Worm (Caenorhabditis elegans): ENCODE measurements around the gene C05C10.8.
A peak's percentile ranks its signal among the peaks of the same experiment; 100 is the strongest.

Gene C05C10.8

DNA sequence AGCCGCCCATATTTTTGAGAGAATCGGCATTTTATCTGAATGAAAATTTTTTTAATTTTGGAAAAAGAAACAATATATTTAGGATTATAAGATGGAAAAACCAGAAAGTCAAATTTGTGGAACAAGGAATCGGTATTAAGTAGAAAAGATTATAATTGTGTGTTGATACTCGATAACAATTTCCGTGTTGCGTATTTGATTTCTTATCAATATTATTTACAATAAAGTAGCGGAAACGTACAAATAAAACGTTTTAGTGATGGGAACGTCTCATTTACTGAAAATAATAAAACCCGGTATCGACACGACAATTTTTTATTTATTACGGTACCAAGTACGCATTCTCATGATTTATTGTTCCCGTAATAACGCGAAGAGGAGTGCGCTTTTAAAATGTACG lies 19.1 kb upstream of the C05C10.8 start, which contains the start of gene C05C10.3:
Gene C05C10.3, minus strand, starts transcription at position 35 of the 400 bp plus-strand sequence.
- TF ChIP-seq ztf-1 (GFP tag; conservative IDR thresholded peaks at IDR 0.05) (no peak), ztf-11 (tag; optimal IDR thresholded peaks at IDR 0.05) (no peak), snpc-4 (tag; optimal IDR thresholded peaks at IDR 0.05) (no peak), sem-4 (tag; optimal IDR thresholded peaks at IDR 0.05) (no peak), blmp-1 (tag; optimal IDR thresholded peaks at IDR 0.05; ENCODE audit: insufficient read depth) (no peak), mbf-1 (tag; optimal IDR thresholded peaks at IDR 0.05) (no peak), nhr-237 (tag; optimal IDR thresholded peaks at IDR 0.05) (no peak), unc-55 (GFP tag; optimal IDR thresholded peaks at IDR 0.05) (no peak), crh-2 (tag; optimal IDR thresholded peaks at IDR 0.05) (no peak), nhr-77 (tag; optimal IDR thresholded peaks at IDR 0.05) (no peak)

DNA sequence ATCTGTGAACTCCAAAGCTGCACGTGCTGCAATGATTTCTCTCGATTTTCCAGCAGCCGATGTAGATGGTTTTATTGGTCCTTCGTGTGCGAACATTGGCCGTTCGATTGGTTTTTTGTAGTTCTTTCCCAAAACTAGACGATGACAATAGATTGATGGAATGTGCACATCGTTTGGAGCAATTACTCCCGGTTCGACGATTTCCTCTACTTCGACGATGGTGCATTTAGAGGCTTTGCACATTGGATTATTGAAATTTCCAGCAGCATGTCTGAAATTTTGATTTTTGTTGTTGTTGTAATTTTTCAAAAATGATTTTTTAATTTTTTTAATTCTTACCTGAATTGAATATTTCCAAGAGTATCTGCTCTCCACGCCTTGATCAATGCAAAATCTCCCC lies 17.9 kb upstream of the C05C10.8 start:
- TF ChIP-seq snpc-4 (tag; optimal IDR thresholded peaks at IDR 0.05) (no peak), lin-13 (GFP tag; optimal IDR thresholded peaks at IDR 0.05) (peak; percentile 17)

DNA sequence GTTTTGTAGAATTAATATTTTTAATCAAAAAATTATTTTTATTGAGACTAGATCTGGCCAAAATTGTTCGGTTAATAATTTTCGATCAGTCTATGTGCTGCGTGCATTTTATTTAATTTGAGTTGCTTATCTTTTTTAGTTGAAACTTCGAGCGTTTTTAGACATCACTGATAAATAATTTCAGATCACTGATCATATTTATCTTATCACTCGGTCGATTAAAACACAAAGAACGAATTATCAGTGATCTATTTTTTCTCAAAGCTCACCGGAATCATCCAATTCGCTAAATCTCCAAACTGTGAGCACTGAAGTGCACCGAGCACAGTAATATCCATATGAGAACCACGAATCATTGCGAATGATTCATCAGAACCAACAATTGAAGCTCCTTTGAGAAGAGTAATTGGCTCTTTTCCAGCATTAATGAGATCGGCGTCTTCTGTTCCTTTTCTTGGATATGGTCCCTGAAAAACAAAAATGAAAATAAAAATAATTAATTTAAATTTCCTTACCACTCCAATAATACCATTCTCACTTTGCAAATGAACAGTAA lies 17.3 kb upstream of the C05C10.8 start:
- no peak for TF ChIP-seq ceh-16 (tag; optimal IDR thresholded peaks at IDR 0.05)
- TF ChIP-seq egl-27 (tag; optimal IDR thresholded peaks at IDR 0.05): no peak
- TF ChIP-seq unc-62 (GFP tag; optimal IDR thresholded peaks at IDR 0.05): no peak
- TF ChIP-seq sem-4 (tag; optimal IDR thresholded peaks at IDR 0.05): no peak
- TF ChIP-seq sma-9 (GFP tag; optimal IDR thresholded peaks at IDR 0.05): peak; percentile 32
- no peak for TF ChIP-seq sma-9 (tag; optimal IDR thresholded peaks at IDR 0.05)
- TF ChIP-seq fos-1 (tag; optimal IDR thresholded peaks at IDR 0.05): peak; percentile 43
- no peak for TF ChIP-seq nhr-77 (tag; optimal IDR thresholded peaks at IDR 0.05)
- peak; percentile 47 for TF ChIP-seq crh-2 (tag; optimal IDR thresholded peaks at IDR 0.05)
- no peak for TF ChIP-seq blmp-1 (tag; optimal IDR thresholded peaks at IDR 0.05; ENCODE audit: insufficient read depth)

DNA sequence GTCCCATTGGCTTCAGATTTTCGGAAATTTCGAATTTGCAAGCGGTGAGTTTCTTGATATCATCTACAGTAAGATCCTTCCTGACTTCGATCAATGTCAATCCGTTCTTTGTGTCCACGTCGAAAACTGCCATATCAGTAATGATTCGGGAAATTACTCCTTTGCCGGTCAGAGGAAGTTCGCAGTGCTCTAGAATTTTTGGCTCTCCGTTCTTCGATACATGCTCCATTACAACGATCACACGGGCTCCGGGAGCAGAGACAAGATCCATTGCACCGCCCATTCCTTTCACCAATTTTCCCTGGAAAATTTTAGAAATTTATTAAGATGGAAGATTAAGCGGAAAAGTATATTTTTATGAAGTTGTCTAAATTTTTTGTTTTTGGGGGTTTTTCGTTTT lies 16.8 kb upstream of the C05C10.8 start:
- TF ChIP-seq lin-39 (tag; optimal IDR thresholded peaks at IDR 0.05) (no peak), ztf-11 (tag; optimal IDR thresholded peaks at IDR 0.05) (no peak), ztf-4 (tag; optimal IDR thresholded peaks at IDR 0.05) (no peak), elt-1 (tag; optimal IDR thresholded peaks at IDR 0.05) (no peak)

DNA sequence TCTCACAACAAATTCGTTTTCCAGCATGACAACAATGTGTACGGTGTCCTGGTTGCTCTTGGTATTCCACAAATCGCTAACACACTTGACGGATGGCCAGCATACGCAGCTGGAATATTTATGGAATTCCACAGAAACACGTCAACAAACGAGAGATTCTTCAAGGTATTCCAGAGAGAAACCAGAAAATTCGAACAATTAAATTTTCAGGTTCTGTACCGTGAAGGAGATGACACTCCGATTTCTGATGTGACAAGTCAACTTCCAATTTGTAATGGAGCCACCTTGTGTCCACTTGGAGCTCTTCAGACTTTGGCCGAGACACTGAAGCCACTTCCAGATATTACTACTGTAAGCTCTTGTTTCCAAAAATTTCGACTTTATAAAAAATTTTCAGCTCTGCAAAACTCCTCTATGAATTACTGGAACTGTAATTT lies 16.2 kb upstream of the C05C10.8 start:
- TF ChIP-seq nhr-25 (tag; optimal IDR thresholded peaks at IDR 0.05): peak; percentile 27
- no peak for TF ChIP-seq ceh-82 (tag; optimal IDR thresholded peaks at IDR 0.05)
- TF ChIP-seq nhr-11 (tag; optimal IDR thresholded peaks at IDR 0.05): peak; percentile 49
- TF ChIP-seq nhr-21 (tag; optimal IDR thresholded peaks at IDR 0.05): peak; percentile 14
- TF ChIP-seq nhr-6 (tag; optimal IDR thresholded peaks at IDR 0.05): peak; percentile 44
- peak; percentile 63 for TF ChIP-seq ama-1 (optimal IDR thresholded peaks at IDR 0.05)
- peak; percentile 24 for TF ChIP-seq sma-9 (GFP tag; optimal IDR thresholded peaks at IDR 0.05)
- TF ChIP-seq sma-9 (tag; optimal IDR thresholded peaks at IDR 0.05): no peak
- TF ChIP-seq lin-13 (GFP tag; optimal IDR thresholded peaks at IDR 0.05): peak; percentile 56
- no peak for TF ChIP-seq elt-3 (tag; optimal IDR thresholded peaks at IDR 0.05)
- TF ChIP-seq sma-3 (GFP tag; optimal IDR thresholded peaks at IDR 0.05): peak; percentile 42

DNA sequence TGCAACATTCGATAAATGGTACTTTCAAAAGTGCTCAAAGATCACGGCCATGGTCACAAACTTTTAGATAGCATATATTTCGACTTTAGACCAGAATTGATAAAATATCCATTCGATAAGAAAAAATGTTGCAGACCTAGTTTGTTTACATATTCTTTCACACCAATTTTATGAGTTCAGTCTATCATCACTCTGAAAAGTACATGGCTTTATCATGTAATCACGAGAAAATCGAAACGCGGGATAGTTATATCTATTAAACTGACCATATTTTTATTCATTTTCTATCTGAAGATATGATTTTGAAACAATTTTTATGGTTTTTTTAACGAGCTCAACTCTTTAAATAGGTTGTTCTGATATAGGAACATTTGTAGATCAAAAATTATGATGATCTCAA lies 13.7 kb upstream of the C05C10.8 start, which contains the start of gene pho-11:
Gene pho-11, plus strand, starts transcription at position 374 of the 400 bp plus-strand sequence.
- no peak for TF ChIP-seq F13H6.1 (tag; optimal IDR thresholded peaks at IDR 0.05)
- TF ChIP-seq crh-2 (tag; optimal IDR thresholded peaks at IDR 0.05): no peak
- TF ChIP-seq nhr-129 (tag; optimal IDR thresholded peaks at IDR 0.05): no peak

DNA sequence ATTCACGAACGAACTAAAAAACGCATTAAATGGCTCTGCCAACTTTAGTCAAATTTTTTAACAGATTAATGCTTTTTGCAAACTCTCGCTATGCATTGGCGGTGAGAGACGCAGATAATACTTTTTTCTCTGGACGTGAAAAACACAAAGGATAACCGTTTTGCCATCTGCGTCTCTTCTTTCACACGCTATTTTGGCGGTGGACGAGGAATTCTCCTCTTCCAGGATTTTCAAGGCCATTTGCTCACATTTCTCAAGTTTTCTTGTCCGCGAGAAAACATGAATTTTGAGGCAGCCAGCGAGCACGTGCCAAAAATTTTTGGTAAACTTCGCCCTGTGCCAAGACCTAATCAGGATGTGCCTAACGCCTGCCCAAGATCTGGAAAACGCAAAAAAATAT lies 13.2 kb upstream of the C05C10.8 start:
- TF ChIP-seq sma-3 (GFP tag; optimal IDR thresholded peaks at IDR 0.05): no peak
- TF ChIP-seq sma-9 (GFP tag; optimal IDR thresholded peaks at IDR 0.05): peak; percentile 48
- no peak for TF ChIP-seq sma-9 (tag; optimal IDR thresholded peaks at IDR 0.05)
- TF ChIP-seq nhr-6 (tag; optimal IDR thresholded peaks at IDR 0.05): no peak
- no peak for TF ChIP-seq nhr-23 (tag; optimal IDR thresholded peaks at IDR 0.05)
- TF ChIP-seq sem-4 (tag; optimal IDR thresholded peaks at IDR 0.05): no peak
- TF ChIP-seq lin-13 (GFP tag; optimal IDR thresholded peaks at IDR 0.05): no peak
- no peak for TF ChIP-seq peb-1 (tag; optimal IDR thresholded peaks at IDR 0.05)
- TF ChIP-seq egl-27 (tag; optimal IDR thresholded peaks at IDR 0.05): no peak
- no peak for TF ChIP-seq lin-39 (tag; optimal IDR thresholded peaks at IDR 0.05)
- no peak for TF ChIP-seq Y55F3AM.14 (GFP tag; optimal IDR thresholded peaks at IDR 0.05)
- peak; percentile 43 for TF ChIP-seq nhr-129 (tag; optimal IDR thresholded peaks at IDR 0.05)
- no peak for TF ChIP-seq nhr-77 (tag; optimal IDR thresholded peaks at IDR 0.05)
- no peak for TF ChIP-seq R02D3.7 (tag; optimal IDR thresholded peaks at IDR 0.05)
- peak; percentile 15 for TF ChIP-seq F13H6.1 (tag; optimal IDR thresholded peaks at IDR 0.05)
- TF ChIP-seq ceh-82 (tag; optimal IDR thresholded peaks at IDR 0.05): no peak
- peak; percentile 48 for TF ChIP-seq unc-55 (GFP tag; optimal IDR thresholded peaks at IDR 0.05)
- TF ChIP-seq lsy-2 (tag; optimal IDR thresholded peaks at IDR 0.05): peak in 1 of 2 experiments; percentile 52
- no peak for TF ChIP-seq mbf-1 (tag; optimal IDR thresholded peaks at IDR 0.05)
- TF ChIP-seq gmeb-1 (tag; optimal IDR thresholded peaks at IDR 0.05): peak; percentile 15
- no peak for TF ChIP-seq blmp-1 (tag; optimal IDR thresholded peaks at IDR 0.05; ENCODE audit: insufficient read depth)
- TF ChIP-seq ztf-11 (tag; optimal IDR thresholded peaks at IDR 0.05): no peak
- peak; percentile 52 for TF ChIP-seq C34F6.9 (tag; optimal IDR thresholded peaks at IDR 0.05)
